Fruit fly (Drosophila melanogaster): ENCODE results near the gene CG13101.
A peak's percentile ranks its signal among the peaks of the same experiment; 100 is the strongest.

DNA sequence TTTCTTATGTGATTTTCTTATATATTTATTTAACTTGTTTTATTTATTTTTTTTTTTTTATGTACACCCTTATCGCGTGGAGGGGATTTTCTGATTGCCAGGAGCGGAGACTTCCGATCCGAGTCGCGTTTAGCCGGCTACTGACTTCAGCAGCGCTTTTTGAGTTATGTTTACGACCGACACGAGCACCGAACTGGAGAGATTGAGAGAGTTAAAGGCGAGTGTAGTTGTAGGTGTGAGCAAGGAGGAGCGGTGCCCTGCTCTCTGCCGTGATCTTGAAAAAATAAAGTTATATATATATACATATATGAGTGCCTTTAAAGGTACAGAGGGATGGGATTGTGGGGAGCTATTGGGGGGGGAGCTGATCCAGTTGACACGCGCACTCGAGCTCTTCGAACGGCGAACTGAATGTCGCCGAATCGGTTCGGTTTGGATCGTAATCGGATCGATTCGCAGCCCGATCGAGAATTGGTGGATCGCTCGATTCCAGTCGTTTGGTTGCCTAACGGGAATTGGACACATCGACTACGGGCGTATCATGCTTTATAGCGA, 4.4 kb upstream of the CG13101 start, which contains the start of gene rost:
- peak; percentile 10 for TF ChIP-seq kay (GFP tag; ENCODE audit: borderline replicate concordance)
- TF ChIP-seq ovo (GFP tag; optimal IDR thresholded peaks at IDR 0.05): peak; percentile 80
- TF ChIP-seq CG33017 (tag; optimal IDR thresholded peaks at IDR 0.05): no peak
- no peak for TF ChIP-seq CG1620 (GFP tag; optimal IDR thresholded peaks at IDR 0.05)
- no peak for TF ChIP-seq CG5204 (GFP tag; optimal IDR thresholded peaks at IDR 0.05)
- no peak for TF ChIP-seq Crg-1 (GFP tag; optimal IDR thresholded peaks at IDR 0.05)
- TF ChIP-seq bab1 (GFP tag; optimal IDR thresholded peaks at IDR 0.05): no peak
- TF ChIP-seq toe (GFP tag; optimal IDR thresholded peaks at IDR 0.05): no peak
- TF ChIP-seq CG11617 (GFP tag; optimal IDR thresholded peaks at IDR 0.05): no peak
- TF ChIP-seq CG7101 (tag; optimal IDR thresholded peaks at IDR 0.05): no peak
- TF ChIP-seq Clk (GFP tag; optimal IDR thresholded peaks at IDR 0.05): no peak
- no peak for TF ChIP-seq CG7045 (GFP tag; optimal IDR thresholded peaks at IDR 0.05)
- no peak for TF ChIP-seq CG12768 (GFP tag; optimal IDR thresholded peaks at IDR 0.05)

Measured in whole organism, adult.